Worm (Caenorhabditis elegans): Measurements from ENCODE around the gene srg-54.

DNA sequence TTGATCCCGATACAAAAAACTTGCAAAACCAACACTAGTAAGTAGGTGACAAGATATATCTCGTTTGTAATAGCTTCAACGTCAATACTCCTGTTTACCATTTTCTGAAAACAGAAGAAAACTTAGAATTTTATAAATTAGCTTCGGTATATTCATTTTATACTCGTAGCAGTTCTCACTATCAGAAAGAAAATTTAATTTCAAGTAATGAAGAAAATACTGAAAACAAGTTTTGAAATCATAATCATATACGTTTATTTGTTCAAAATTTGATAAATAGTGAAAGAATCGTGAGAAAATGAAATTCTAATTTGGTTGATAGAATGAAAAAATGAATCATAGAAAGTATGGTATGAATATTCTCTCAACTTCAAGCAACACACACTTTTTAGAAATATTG lies 30.6 kb upstream of the srg-54 start, which contains the start of gene C30G7.5:
- TF ChIP-seq F13C5.2 (tag; optimal IDR thresholded peaks at IDR 0.05) (no peak), ets-7 (tag; optimal IDR thresholded peaks at IDR 0.05) (no peak), flt-1 (GFP tag; IDR thresholded peaks at IDR 0.05) (no peak), ama-1 (optimal IDR thresholded peaks at IDR 0.05) (no peak), hmbx-1 (tag; optimal IDR thresholded peaks at IDR 0.05) (no peak), aly-1 (tag; optimal IDR thresholded peaks at IDR 0.05) (no peak), scrt-1 (GFP tag; IDR thresholded peaks at IDR 0.05) (no peak), tra-4 (tag; optimal IDR thresholded peaks at IDR 0.05) (no peak), B0310.2 (tag; optimal IDR thresholded peaks at IDR 0.05) (no peak), ceh-36 (tag; optimal IDR thresholded peaks at IDR 0.05) (no peak), ceh-13 (GFP tag; optimal IDR thresholded peaks at IDR 0.05) (no peak), hmg-4 (GFP tag; optimal IDR thresholded peaks at IDR 0.05) (no peak), hnd-1 (tag; optimal IDR thresholded peaks at IDR 0.05) (no peak)
